Worm (Caenorhabditis elegans): ENCODE measurements around the gene C06C6.9.

Gene C06C6.9

DNA sequence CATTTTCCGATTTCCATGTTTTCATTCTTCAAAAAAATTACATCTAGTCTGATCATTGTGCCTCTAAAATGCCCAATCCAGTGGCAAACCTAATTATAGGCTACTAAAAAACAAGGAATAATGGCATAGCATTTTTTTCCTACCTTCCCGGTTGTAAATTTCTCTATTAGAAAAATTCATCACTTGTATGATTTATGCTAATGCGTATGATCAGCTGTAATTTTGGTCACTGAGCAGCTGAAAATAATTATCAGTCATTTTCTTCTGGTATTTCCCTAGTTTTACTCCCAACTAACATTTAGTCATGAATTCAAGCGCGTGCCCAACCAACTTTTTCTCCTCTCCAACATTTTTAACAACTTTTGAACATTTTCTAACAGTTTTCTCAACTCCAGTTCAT is 41.1 kb downstream of the C06C6.9 start, which contains the start of gene srh-186:
TSS of gene srh-186 (plus strand) at position 301 of the 400 bp plus-strand sequence.
- TF ChIP-seq ref-1 (GFP tag; conservative IDR thresholded peaks at IDR 0.05), result no peak
- no peak for TF ChIP-seq tab-1 (GFP tag; IDR thresholded peaks at IDR 0.05)
- no peak for TF ChIP-seq cog-1 (tag; optimal IDR thresholded peaks at IDR 0.05)
- TF ChIP-seq klf-2 (GFP tag; conservative IDR thresholded peaks at IDR 0.05), result no peak
- TF ChIP-seq ztf-23 (GFP tag; IDR thresholded peaks at IDR 0.05), result no peak
- no peak for TF ChIP-seq T22C8.4 (GFP tag; IDR thresholded peaks at IDR 0.05)

DNA sequence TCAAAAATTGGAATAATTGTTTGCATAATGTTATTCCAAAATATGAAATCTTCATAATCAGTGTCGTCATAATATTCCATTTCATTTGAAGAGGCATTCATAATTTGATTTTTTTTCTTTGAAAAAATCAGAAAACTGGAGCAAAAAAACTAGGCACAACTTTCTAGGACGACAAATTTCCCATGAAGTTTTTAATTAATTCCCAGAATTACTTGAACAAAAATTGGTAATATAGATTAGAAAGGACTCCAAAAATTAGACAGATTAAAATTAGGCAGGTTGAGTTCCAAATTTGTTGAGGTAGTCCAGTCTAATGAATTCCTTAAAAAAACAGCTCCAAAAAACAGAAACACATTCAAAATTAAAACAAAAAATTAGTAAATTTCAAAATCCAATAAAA is 41.6 kb downstream of the C06C6.9 start, which contains the start of gene srw-57:
TSS of gene srw-57 (minus strand) at position 101 of the 400 bp plus-strand sequence.
- no peak for TF ChIP-seq med-1 (GFP tag; optimal IDR thresholded peaks at IDR 0.05; ENCODE audit: insufficient read depth)
- no peak for TF ChIP-seq cog-1 (tag; optimal IDR thresholded peaks at IDR 0.05)
- no peak for TF ChIP-seq ztf-29 (GFP tag; IDR thresholded peaks at IDR 0.05)
- TF ChIP-seq flt-1 (GFP tag; IDR thresholded peaks at IDR 0.05), result no peak
- no peak for TF ChIP-seq T22C8.4 (GFP tag; IDR thresholded peaks at IDR 0.05)
- TF ChIP-seq ztf-23 (GFP tag; IDR thresholded peaks at IDR 0.05), result no peak
- TF ChIP-seq ref-1 (GFP tag; conservative IDR thresholded peaks at IDR 0.05), result no peak
- no peak for TF ChIP-seq klf-2 (GFP tag; conservative IDR thresholded peaks at IDR 0.05)

- TF ChIP-seq tab-1 (GFP tag; IDR thresholded peaks at IDR 0.05), result no peak
- no peak for TF ChIP-seq klf-2 (GFP tag; conservative IDR thresholded peaks at IDR 0.05)
- TF ChIP-seq ref-1 (GFP tag; conservative IDR thresholded peaks at IDR 0.05), result no peak
- no peak for TF ChIP-seq med-1 (GFP tag; optimal IDR thresholded peaks at IDR 0.05; ENCODE audit: insufficient read depth)
- TF ChIP-seq flt-1 (GFP tag; IDR thresholded peaks at IDR 0.05), result no peak
- no peak for TF ChIP-seq T22C8.4 (GFP tag; IDR thresholded peaks at IDR 0.05)
- no peak for TF ChIP-seq ztf-23 (GFP tag; IDR thresholded peaks at IDR 0.05)
- no peak for TF ChIP-seq cog-1 (tag; optimal IDR thresholded peaks at IDR 0.05)
- TF ChIP-seq ztf-29 (GFP tag; IDR thresholded peaks at IDR 0.05), result no peak
Measured at ce11 chrV:15952762-15953161, 43.8 kb downstream of the C06C6.9 start, which contains the start of gene srw-56. srw-56 (minus strand) TSS chrV:15952862.

- TF ChIP-seq ztf-29 (GFP tag; IDR thresholded peaks at IDR 0.05), result no peak
- TF ChIP-seq klf-2 (GFP tag; conservative IDR thresholded peaks at IDR 0.05), result no peak
- no peak for TF ChIP-seq cog-1 (tag; optimal IDR thresholded peaks at IDR 0.05)
- no peak for TF ChIP-seq T22C8.4 (GFP tag; IDR thresholded peaks at IDR 0.05)
- TF ChIP-seq med-1 (GFP tag; optimal IDR thresholded peaks at IDR 0.05; ENCODE audit: insufficient read depth), result no peak
- TF ChIP-seq ztf-23 (GFP tag; IDR thresholded peaks at IDR 0.05), result no peak
- no peak for TF ChIP-seq ref-1 (GFP tag; conservative IDR thresholded peaks at IDR 0.05)
- TF ChIP-seq tab-1 (GFP tag; IDR thresholded peaks at IDR 0.05), result no peak
- TF ChIP-seq flt-1 (GFP tag; IDR thresholded peaks at IDR 0.05), result no peak
Measured at ce11 chrV:15950903-15951302, 45.7 kb downstream of the C06C6.9 start, which contains the start of gene srw-59. srw-59 (minus strand) TSS chrV:15951003.
